Fruit fly (Drosophila melanogaster): ENCODE measurements around the gene CG14720.

Gene CG14720

dm6 chr3R:11751756-11752155 lies 40.3 kb downstream of the CG14720 start:
- TF ChIP-seq CG8478 (optimal IDR thresholded peaks at IDR 0.05) (no peak), CTCF (optimal IDR thresholded peaks at IDR 0.05) (no peak)

dm6 chr3R:11756762-11757161 lies 45.3 kb downstream of the CG14720 start:
- TF ChIP-seq CG8478 (optimal IDR thresholded peaks at IDR 0.05) = no peak
- no peak for TF ChIP-seq CTCF (optimal IDR thresholded peaks at IDR 0.05)

dm6 chr3R:11757197-11757856 lies 45.9 kb downstream of the CG14720 start:
- TF ChIP-seq CG8478 (optimal IDR thresholded peaks at IDR 0.05) = no peak
- TF ChIP-seq CTCF (optimal IDR thresholded peaks at IDR 0.05) = no peak

DNA sequence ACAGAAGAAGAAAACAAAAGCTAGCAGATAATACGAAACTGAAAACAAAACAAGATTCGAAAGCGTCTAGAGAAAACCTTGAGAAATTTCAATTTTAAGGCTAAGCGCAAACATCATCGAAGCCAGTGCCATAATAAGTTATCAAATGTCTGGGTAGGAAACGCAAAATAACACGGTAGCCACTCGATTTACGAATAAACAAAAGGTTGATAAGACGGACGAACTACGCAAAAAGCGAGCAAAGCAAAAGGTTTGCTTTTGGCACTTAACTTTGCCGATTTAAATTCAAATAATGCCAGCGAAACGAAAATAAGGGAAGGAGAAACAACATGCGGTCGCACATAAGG lies 46.7 kb downstream of the CG14720 start:
- TF ChIP-seq CG8478 (optimal IDR thresholded peaks at IDR 0.05) = no peak
- TF ChIP-seq CTCF (optimal IDR thresholded peaks at IDR 0.05) = no peak

dm6 chr3R:11758507-11759184 lies 47.2 kb downstream of the CG14720 start:
- TF ChIP-seq CG8478 (optimal IDR thresholded peaks at IDR 0.05) (no peak), CTCF (optimal IDR thresholded peaks at IDR 0.05) (no peak)

- no peak for TF ChIP-seq CTCF (optimal IDR thresholded peaks at IDR 0.05)
- no peak for TF ChIP-seq CG8478 (optimal IDR thresholded peaks at IDR 0.05)
These were observed 47.8 kb downstream of the CG14720 start for dm6 chr3R:11759185-11759731.

- no peak for TF ChIP-seq CG8478 (optimal IDR thresholded peaks at IDR 0.05)
- TF ChIP-seq CTCF (optimal IDR thresholded peaks at IDR 0.05) = no peak
These were observed 48.5 kb downstream of the CG14720 start for dm6 chr3R:11759971-11760370.

DNA sequence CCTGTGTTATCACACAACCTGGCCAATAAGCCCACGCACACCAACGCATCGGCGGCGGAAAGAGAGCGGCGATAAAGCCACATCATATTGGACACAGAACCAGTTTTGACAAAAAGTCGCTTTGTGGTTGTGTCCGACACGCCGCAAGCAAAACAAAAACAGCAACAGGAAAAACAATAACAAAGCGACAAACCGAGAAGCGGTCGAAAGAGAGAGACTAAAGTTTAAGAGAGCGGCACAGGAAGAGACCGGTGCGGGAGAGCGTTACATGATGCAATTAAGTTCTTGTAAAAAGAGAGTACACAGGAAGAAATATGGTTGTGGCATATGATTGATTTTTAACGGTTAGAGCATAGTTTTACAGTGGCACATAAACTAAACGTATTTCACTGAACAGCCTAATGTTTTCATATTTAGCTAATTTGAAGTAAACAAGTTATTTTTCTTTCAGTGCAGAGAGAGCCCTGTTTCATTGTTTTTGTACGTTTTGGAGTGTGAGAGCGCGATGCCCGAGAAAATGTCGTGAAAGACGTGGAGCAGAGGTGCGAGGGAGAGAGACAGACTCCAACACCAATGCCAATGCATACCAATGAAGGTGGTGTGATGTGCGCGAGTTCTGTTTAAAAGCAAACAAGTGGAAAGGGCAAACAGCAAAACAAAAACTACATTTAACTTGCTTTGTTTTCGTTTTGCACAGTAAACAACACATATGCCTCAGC lies 49.4 kb downstream of the CG14720 start:
- TF ChIP-seq CTCF (optimal IDR thresholded peaks at IDR 0.05) = no peak
- no peak for TF ChIP-seq CG8478 (optimal IDR thresholded peaks at IDR 0.05)

DNA sequence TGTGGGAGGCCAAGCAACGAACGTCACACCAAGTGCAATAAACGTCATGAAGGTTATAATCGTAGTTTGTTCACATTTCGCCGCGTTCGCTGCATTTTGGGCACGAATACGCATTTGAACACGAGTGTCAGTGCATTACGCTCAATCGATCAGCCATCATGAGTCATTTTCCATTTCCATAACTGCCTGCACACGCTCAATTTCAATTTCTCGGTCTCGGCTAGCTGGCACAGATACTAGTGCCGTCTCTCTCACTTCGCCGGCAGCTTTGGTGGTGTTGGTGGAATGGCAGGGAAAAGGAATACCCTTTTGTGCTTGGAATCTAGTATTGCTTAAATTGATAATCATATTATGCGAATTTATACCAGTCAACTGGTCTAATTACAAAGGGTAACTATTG lies 50.2 kb downstream of the CG14720 start:
- TF ChIP-seq CG8478 (optimal IDR thresholded peaks at IDR 0.05) (no peak), CTCF (optimal IDR thresholded peaks at IDR 0.05) (no peak)
